Worm (Caenorhabditis elegans) whole organism, L2 larva: ENCODE measurements around the gene C52A10.3.

Experiments used
- C34F6.9 ChIP-seq: fragments of 150-350 bp; optimal IDR thresholded peaks from 2 replicates; lab custom pipeline; 2014; ENCODE audit warnings: missing biosample characterization, missing genetic modification characterization
- ceh-82 ChIP-seq: fragments of 150-350 bp; optimal IDR thresholded peaks from 2 replicates; lab custom pipeline; 2014; ENCODE audit warnings: missing biosample characterization, missing genetic modification characterization
- elt-3 ChIP-seq: sonication (generic microtip); optimal IDR thresholded peaks from 2 replicates; lab custom pipeline; 2017; ENCODE audit warnings: missing biosample characterization, missing genetic modification characterization
- fos-1 ChIP-seq: fragments of 150-350 bp; optimal IDR thresholded peaks from 2 replicates; lab custom pipeline; 2014; ENCODE audit warnings: missing biosample characterization, missing genetic modification characterization
- nhr-11 ChIP-seq: fragments of 150-350 bp; optimal IDR thresholded peaks from 2 replicates; lab custom pipeline; 2014; ENCODE audit warnings: missing biosample characterization, missing genetic modification characterization
- nhr-77 ChIP-seq: fragments of 150-350 bp; optimal IDR thresholded peaks from 2 replicates; lab custom pipeline; 2014; ENCODE audit warnings: missing biosample characterization, missing genetic modification characterization
- unc-62 ChIP-seq: fragments of 150-350 bp; optimal IDR thresholded peaks from 2 replicates; lab custom pipeline; 2014; ENCODE audit warnings: missing biosample characterization, missing genetic modification reagents, missing genetic modification characterization

ce11 chrV:5194508-5194907, 44.8 kb downstream of the C52A10.3 start, which contains the start of gene abu-8:
- no peak for TF ChIP-seq unc-62 (GFP tag; lab: Kevin White, UChicago)
- no peak for TF ChIP-seq elt-3 (tag; lab: Kevin White, UChicago)
- no peak for TF ChIP-seq nhr-77 (tag; lab: Kevin White, UChicago)
- TF ChIP-seq ceh-82 (tag; lab: Kevin White, UChicago), result no peak
- no peak for TF ChIP-seq C34F6.9
- TF ChIP-seq nhr-11 (tag; lab: Kevin White, UChicago), result no peak
- no peak for TF ChIP-seq fos-1 (tag; lab: Kevin White, UChicago)
